Fruit fly (Drosophila melanogaster): ENCODE measurements around the gene CG32801.

The CG32801 gene

DNA sequence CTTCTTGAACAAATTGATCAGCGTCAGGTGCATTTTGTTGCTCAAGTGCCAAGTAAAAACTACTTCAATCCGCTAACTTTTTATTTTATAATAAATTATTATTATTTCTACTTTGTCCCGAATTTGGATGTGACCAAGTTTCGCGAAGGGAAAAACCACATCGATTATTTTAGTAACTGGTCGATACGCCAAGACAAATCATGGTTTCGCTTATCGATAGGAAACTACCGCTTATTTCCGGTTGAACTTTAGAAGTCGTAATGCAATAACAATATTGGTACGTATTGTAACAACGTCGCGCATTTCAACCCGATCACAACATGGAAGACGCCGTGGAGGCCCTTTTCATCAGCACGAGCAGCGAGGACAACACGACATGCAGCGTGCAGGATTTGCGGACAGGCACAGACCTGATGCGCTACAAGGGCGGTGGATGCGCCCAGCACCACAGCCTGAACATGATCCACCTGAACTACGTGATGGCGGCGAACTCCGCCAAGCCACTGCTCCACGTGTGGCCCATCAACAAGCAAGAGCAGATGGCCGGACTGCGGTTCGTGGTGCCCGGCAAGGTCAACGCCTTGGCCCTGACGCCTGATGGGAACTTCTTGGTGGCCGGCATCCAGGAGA, 25.8 kb downstream of the CG32801 start, which contains the start of the genes CG14817 and CG14805:
CG14817 (minus strand) TSS at position 164 of the 630 bp plus-strand sequence.
CG14805 (plus strand) TSS at position 211 of the 630 bp plus-strand sequence.
- TF ChIP-seq CTCF (optimal IDR thresholded peaks at IDR 0.05) (no peak), CG8478 (optimal IDR thresholded peaks at IDR 0.05) (no peak)

DNA sequence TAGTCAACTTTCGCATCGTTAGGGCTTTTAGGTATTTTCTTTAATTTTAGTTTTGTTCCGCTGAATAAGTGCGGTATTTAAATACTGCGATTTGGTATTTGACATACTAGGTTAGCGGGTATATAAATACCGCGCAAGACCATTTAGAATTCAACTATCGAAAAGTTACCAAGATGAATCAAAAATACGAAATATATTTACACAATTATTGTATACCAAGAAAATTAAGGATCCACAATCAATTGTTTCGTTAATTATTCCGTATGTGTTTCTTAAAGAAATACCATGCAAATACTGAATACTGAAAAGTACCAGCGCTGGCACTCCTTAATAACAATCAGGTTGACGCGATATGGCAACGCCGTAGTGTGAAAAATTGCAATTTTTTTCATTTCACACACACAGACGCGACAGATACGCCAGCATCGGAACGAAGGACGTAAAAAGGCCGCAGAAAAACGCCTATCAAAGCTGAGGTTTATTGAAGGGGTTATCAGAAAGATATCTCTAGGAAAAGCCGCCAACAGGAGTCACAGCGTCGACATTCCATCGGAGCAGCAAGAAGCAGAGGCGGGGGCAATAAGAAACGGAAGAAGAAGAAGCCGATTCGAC, 29.4 kb downstream of the CG32801 start, which contains the start of the genes Pgam5 and Vps26:
Pgam5 (minus strand) TSS at position 51 of the 612 bp plus-strand sequence.
Vps26 (plus strand) TSS at position 339 of the 612 bp plus-strand sequence.
- TF ChIP-seq CTCF (optimal IDR thresholded peaks at IDR 0.05): no peak
- no peak for TF ChIP-seq CG8478 (optimal IDR thresholded peaks at IDR 0.05)

dm6 chrX:1868586-1869111, 34.3 kb downstream of the CG32801 start, which contains the start of the genes CG14803 and Pex5:
Gene CG14803 (plus strand): TSS chrX:1868870.
Gene Pex5 (minus strand): TSS chrX:1869061.
- TF ChIP-seq CG8478 (optimal IDR thresholded peaks at IDR 0.05) (no peak), CTCF (optimal IDR thresholded peaks at IDR 0.05) (no peak)

dm6 chrX:1865673-1866072, 37.3 kb downstream of the CG32801 start, which contains the start of the genes Gcna and MED18:
Gene Gcna (minus strand): TSS chrX:1865835.
Gene MED18 (plus strand): TSS chrX:1865909.
- TF ChIP-seq CG8478 (optimal IDR thresholded peaks at IDR 0.05) (no peak), CTCF (optimal IDR thresholded peaks at IDR 0.05) (no peak)

- TF ChIP-seq CG8478 (optimal IDR thresholded peaks at IDR 0.05) (no peak), CTCF (optimal IDR thresholded peaks at IDR 0.05) (no peak)
These were observed 41.3 kb downstream of the CG32801 start, which contains the start of gene deltaCOP for dm6 chrX:1861620-1862184. Gene deltaCOP (minus strand): TSS chrX:1861790.

dm6 chrX:1858867-1859266, 44.1 kb downstream of the CG32801 start, which contains the start of gene Lamtor5:
Gene Lamtor5 (minus strand): TSS chrX:1858971.
- TF ChIP-seq CTCF (optimal IDR thresholded peaks at IDR 0.05) (no peak), CG8478 (optimal IDR thresholded peaks at IDR 0.05) (no peak)

DNA sequence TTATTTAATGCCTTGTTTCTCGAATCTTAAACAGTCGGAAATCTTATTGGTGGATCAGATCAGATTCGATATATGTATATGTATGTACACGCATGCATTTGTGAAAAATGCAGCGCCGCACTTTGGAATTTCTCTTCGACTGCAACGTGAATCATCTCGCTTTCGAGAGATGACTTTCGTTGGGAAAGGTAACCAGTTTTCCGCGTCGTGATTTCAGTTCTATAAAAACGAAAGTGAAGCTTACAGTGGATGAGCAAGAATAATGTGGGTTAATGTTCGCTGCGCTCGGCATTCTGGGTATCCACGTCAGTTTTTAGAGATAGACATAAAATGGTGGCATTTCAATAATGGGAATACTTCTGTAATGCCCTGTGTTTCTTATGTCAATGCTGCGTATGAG, 46.4 kb downstream of the CG32801 start:
- TF ChIP-seq CTCF (optimal IDR thresholded peaks at IDR 0.05) (no peak), CG8478 (optimal IDR thresholded peaks at IDR 0.05) (no peak)

- TF ChIP-seq CG8478 (optimal IDR thresholded peaks at IDR 0.05) (no peak), CTCF (optimal IDR thresholded peaks at IDR 0.05) (no peak)
These were observed 48.1 kb downstream of the CG32801 start for dm6 chrX:1854873-1855272.

DNA sequence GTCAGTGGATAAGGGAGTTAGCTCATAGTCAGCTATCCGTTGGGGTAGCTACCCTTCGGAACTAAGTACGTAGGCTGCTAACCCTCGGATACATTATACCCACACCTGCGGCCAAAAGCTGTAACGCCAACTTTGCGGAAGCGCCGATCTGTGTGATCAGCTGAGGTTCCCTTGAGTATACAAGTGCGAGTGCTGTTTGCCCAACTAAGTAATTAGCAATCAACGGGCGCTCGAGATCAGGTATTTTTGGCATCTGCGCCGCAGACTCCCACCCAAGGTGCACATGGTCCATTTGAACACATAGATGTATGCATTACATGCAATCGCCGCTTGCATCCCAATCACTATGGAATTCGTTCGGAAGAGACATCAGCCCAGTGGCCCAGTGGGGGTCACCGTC, 48.9 kb downstream of the CG32801 start:
- no peak for TF ChIP-seq CTCF (optimal IDR thresholded peaks at IDR 0.05)
- no peak for TF ChIP-seq CG8478 (optimal IDR thresholded peaks at IDR 0.05)
